Fruit fly (Drosophila melanogaster): ENCODE data around the gene rho.
A peak's percentile ranks its signal among the peaks of the same experiment; 100 is the strongest.

The rho gene

dm6 chr3L:1442906-1443305 lies 20.7 kb upstream of the rho start (continued):
- TF ChIP-seq CG33213 (GFP tag; optimal IDR thresholded peaks at IDR 0.05): peak; percentile 64
- TF ChIP-seq amos (GFP tag; IDR thresholded peaks at IDR 0.05; ENCODE audit: partially characterized antibody): no peak
- TF ChIP-seq zen2 (GFP tag; IDR thresholded peaks at IDR 0.05; ENCODE audit: partially characterized antibody): no peak
- peak; percentile 74 for TF ChIP-seq CG8359 (GFP tag; optimal IDR thresholded peaks at IDR 0.05; ENCODE audit: borderline replicate concordance)
- peak; percentile 54; the same call in 1 of the 2 replicates for TF ChIP-seq seq (GFP tag; IDR thresholded peaks at IDR 0.05)
- TF ChIP-seq CHES-1-like (GFP tag; optimal IDR thresholded peaks at IDR 0.05): peak; percentile 59
- TF ChIP-seq NK7.1 (GFP tag; optimal IDR thresholded peaks at IDR 0.05): peak; percentile 53
- peak; percentile 59 for TF ChIP-seq Elba2 (GFP tag; optimal IDR thresholded peaks at IDR 0.05)
- no peak for TF ChIP-seq D (optimal IDR thresholded peaks at IDR 0.05)
- peak; percentile 93 for TF ChIP-seq D (GFP tag; optimal IDR thresholded peaks at IDR 0.05)
- peak; percentile 21 for TF ChIP-seq YL-1 (GFP tag; optimal IDR thresholded peaks at IDR 0.05)
- peak; percentile 74 for TF ChIP-seq Mad (GFP tag; optimal IDR thresholded peaks at IDR 0.05)
- peak; percentile 74 for TF ChIP-seq CG10654 (GFP tag; optimal IDR thresholded peaks at IDR 0.05)
- TF ChIP-seq Mes4 (GFP tag; optimal IDR thresholded peaks at IDR 0.05): peak; percentile 85
- peak; percentile 86 for TF ChIP-seq pum (GFP tag; optimal IDR thresholded peaks at IDR 0.05)
- peak; percentile 66 for TF ChIP-seq tup (GFP tag; optimal IDR thresholded peaks at IDR 0.05)
- peak; percentile 84 for TF ChIP-seq CG7372 (GFP tag; IDR thresholded peaks at IDR 0.05)
- peak; percentile 68; the same call in 1 of the 3 replicates for TF ChIP-seq Mrtf (GFP tag; IDR thresholded peaks at IDR 0.05)
- no peak for TF ChIP-seq Dip3 (GFP tag; optimal IDR thresholded peaks at IDR 0.05)
- no peak for TF ChIP-seq Dfd (GFP tag; optimal IDR thresholded peaks at IDR 0.05)
- peak; percentile 93 for TF ChIP-seq Med (GFP tag)
- peak; percentile 89 for TF ChIP-seq CG31441 (GFP tag; IDR thresholded peaks at IDR 0.05)
- TF ChIP-seq ssp (GFP tag; IDR thresholded peaks at IDR 0.05): peak; percentile 82
- TF ChIP-seq ara (GFP tag; IDR thresholded peaks at IDR 0.05): peak; percentile 98
- TF ChIP-seq grn (GFP tag; optimal IDR thresholded peaks at IDR 0.05): peak; percentile 31
- TF ChIP-seq CG1529 (GFP tag; optimal IDR thresholded peaks at IDR 0.05): peak; percentile 89
- peak; percentile 42 for TF ChIP-seq pros (GFP tag; optimal IDR thresholded peaks at IDR 0.05)
- peak; percentile 76 for TF ChIP-seq jing (GFP tag; optimal IDR thresholded peaks at IDR 0.05)
- no peak for TF ChIP-seq CG6175 (GFP tag; IDR thresholded peaks at IDR 0.05)
- peak; percentile 90 for TF ChIP-seq Chrac-16 (GFP tag; optimal IDR thresholded peaks at IDR 0.05)
- TF ChIP-seq CG9215 (GFP tag; IDR thresholded peaks at IDR 0.05): no peak; the same call in 1 of the 2 replicates
- peak; percentile 89 for TF ChIP-seq Six4 (GFP tag; optimal IDR thresholded peaks at IDR 0.05)
- TF ChIP-seq CG12744 (GFP tag; optimal IDR thresholded peaks at IDR 0.05): peak; percentile 61
- TF ChIP-seq CG3407 (GFP tag; optimal IDR thresholded peaks at IDR 0.05): peak; percentile 79
- no peak for TF ChIP-seq hb (GFP tag; IDR thresholded peaks at IDR 0.05; ENCODE audit: partially characterized antibody)
- TF ChIP-seq Antp (GFP tag; optimal IDR thresholded peaks at IDR 0.05): peak; percentile 76
- TF ChIP-seq zen (tag; optimal IDR thresholded peaks at IDR 0.05): peak; percentile 88
- TF ChIP-seq unpg (GFP tag; optimal IDR thresholded peaks at IDR 0.05): peak; percentile 84
- no peak for TF ChIP-seq BEAF-32 (GFP tag; optimal IDR thresholded peaks at IDR 0.05)
- peak; percentile 99 for TF ChIP-seq sens (GFP tag)
- TF ChIP-seq CG5180 (GFP tag; optimal IDR thresholded peaks at IDR 0.05): peak; percentile 39
- peak; percentile 90 for TF ChIP-seq CG16815 (GFP tag; optimal IDR thresholded peaks at IDR 0.05)
- peak; percentile 74 for TF ChIP-seq slp2 (GFP tag; optimal IDR thresholded peaks at IDR 0.05)
- no peak for TF ChIP-seq CG9876 (GFP tag; optimal IDR thresholded peaks at IDR 0.05)
- TF ChIP-seq CG32772 (GFP tag; IDR thresholded peaks at IDR 0.05): peak; percentile 90
- TF ChIP-seq CG4730 (GFP tag; IDR thresholded peaks at IDR 0.05): peak; percentile 79
- TF ChIP-seq mld (GFP tag; IDR thresholded peaks at IDR 0.05; ENCODE audit: partially characterized antibody): 0 out of 3 replicates have a peak, but pooled peaks have one; percentile 16
- TF ChIP-seq ash1 (GFP tag; optimal IDR thresholded peaks at IDR 0.05): no peak
- TF ChIP-seq shn (GFP tag; optimal IDR thresholded peaks at IDR 0.05): no peak
- peak; percentile 96 for TF ChIP-seq vvl (GFP tag; IDR thresholded peaks at IDR 0.05)
- peak; percentile 91 for TF ChIP-seq trem (tag; optimal IDR thresholded peaks at IDR 0.05)
- TF ChIP-seq CG12155 (GFP tag; optimal IDR thresholded peaks at IDR 0.05): peak; percentile 64
